Fruit fly (Drosophila melanogaster): ENCODE data around the gene CRMP.

- TF ChIP-seq Clk (GFP tag; optimal IDR thresholded peaks at IDR 0.05) (no peak), CG5204 (GFP tag; optimal IDR thresholded peaks at IDR 0.05) (no peak), bab1 (GFP tag; optimal IDR thresholded peaks at IDR 0.05) (no peak), Crg-1 (GFP tag; optimal IDR thresholded peaks at IDR 0.05) (no peak), kay (GFP tag; ENCODE audit: borderline replicate concordance) (no peak), CG1620 (GFP tag; optimal IDR thresholded peaks at IDR 0.05) (no peak), CG7045 (GFP tag; optimal IDR thresholded peaks at IDR 0.05) (no peak), CG14711 (tag; optimal IDR thresholded peaks at IDR 0.05) (no peak), cnc (optimal IDR thresholded peaks at IDR 0.05) (no peak), pad (GFP tag; optimal IDR thresholded peaks at IDR 0.05) (no peak), Hr96 (GFP tag; optimal IDR thresholded peaks at IDR 0.05) (no peak), CG12768 (GFP tag; optimal IDR thresholded peaks at IDR 0.05) (no peak), CG33017 (tag; optimal IDR thresholded peaks at IDR 0.05) (no peak)
Measured at dm6 chr3R:5611733-5612132, 40.8 kb downstream of the CRMP start.

Data from whole organism, adult.